Worm (Caenorhabditis elegans) whole organism, L3 larva: ENCODE results near the gene grl-25.

Experiments
- R02D3.7 ChIP-seq: fragments of 150-350 bp; optimal IDR thresholded peaks from 2 replicates; lab custom pipeline; 2014; ENCODE audit warnings: missing biosample characterization, missing genetic modification characterization
- ZK546.5 ChIP-seq: sonication (generic microtip); optimal IDR thresholded peaks from 2 replicates; lab custom pipeline; 2017; ENCODE audit warnings: missing biosample characterization, missing genetic modification characterization
- aly-2 ChIP-seq: fragments of 150-350 bp; optimal IDR thresholded peaks from 2 replicates; lab custom pipeline; 2014; ENCODE audit warnings: missing biosample characterization, missing genetic modification characterization
- ama-1 ChIP-seq: fragments of 150-350 bp; optimal IDR thresholded peaks from 2 replicates; lab custom pipeline; 2018
- ceh-28 ChIP-seq: fragments of 150-350 bp; optimal IDR thresholded peaks from 2 replicates; lab custom pipeline; 2014; ENCODE audit warnings: missing biosample characterization, missing genetic modification reagents, missing genetic modification characterization
- ceh-82 ChIP-seq: fragments of 150-350 bp; optimal IDR thresholded peaks from 2 replicates; lab custom pipeline; 2014; ENCODE audit warnings: missing biosample characterization, missing genetic modification characterization
- ceh-9 ChIP-seq: sonication (generic microtip); optimal IDR thresholded peaks from 2 replicates; lab custom pipeline; 2018; ENCODE audit warnings: missing biosample characterization, missing genetic modification characterization
- daf-12 ChIP-seq: fragments of 150-350 bp; optimal IDR thresholded peaks from 2 replicates; lab custom pipeline; 2014; ENCODE audit warnings: missing biosample characterization, missing genetic modification reagents, missing genetic modification characterization
- egl-27 ChIP-seq: sonication (generic microtip); optimal IDR thresholded peaks from 4 replicates; lab custom pipeline; 2017; ENCODE audit warnings: missing biosample characterization, missing genetic modification reagents, missing genetic modification characterization
- egl-5 ChIP-seq: fragments of 150-350 bp; optimal IDR thresholded peaks from 2 replicates; lab custom pipeline; 2017; ENCODE audit warnings: missing biosample characterization, missing genetic modification reagents, missing genetic modification characterization, inconsistent platforms
- elt-2 ChIP-seq: sonication (generic microtip); optimal IDR thresholded peaks from 2 replicates; lab custom pipeline; 2016; ENCODE audit warnings: missing genetic modification reagents, mild to moderate bottlenecking, missing genetic modification characterization, missing compliant biosample characterization
- eor-1 ChIP-seq, 2 experiments: fragments of 150-350 bp; optimal IDR thresholded peaks; 2 replicates each; lab custom pipeline; 2014 to 2018; ENCODE audit warnings: missing biosample characterization in 2 of 2, missing genetic modification characterization in 2 of 2
- fkh-10 ChIP-seq: sonication (generic microtip); optimal IDR thresholded peaks from 2 replicates; lab custom pipeline; 2017; ENCODE audit warnings: missing biosample characterization, missing genetic modification reagents, missing genetic modification characterization
- fkh-2 ChIP-seq: fragments of 150-350 bp; optimal IDR thresholded peaks from 2 replicates; lab custom pipeline; 2014; ENCODE audit warnings: missing biosample characterization, missing genetic modification reagents, missing genetic modification characterization
- fos-1 ChIP-seq: fragments of 150-350 bp; optimal IDR thresholded peaks from 2 replicates; lab custom pipeline; 2014; ENCODE audit warnings: missing biosample characterization, missing genetic modification characterization
- hmg-11 ChIP-seq: sonication (generic microtip); optimal IDR thresholded peaks from 2 replicates; lab custom pipeline; 2016; ENCODE audit warnings: missing genetic modification characterization, missing compliant biosample characterization
- jun-1 ChIP-seq: fragments of 150-350 bp; optimal IDR thresholded peaks from 2 replicates; lab custom pipeline; 2014; ENCODE audit warnings: missing biosample characterization, missing genetic modification reagents, missing genetic modification characterization
- lin-15B ChIP-seq: fragments of 150-350 bp; optimal IDR thresholded peaks from 2 replicates; lab custom pipeline; 2014; ENCODE audit warnings: missing biosample characterization, missing genetic modification characterization
- lin-39 ChIP-seq: fragments of 150-350 bp; optimal IDR thresholded peaks from 2 replicates; lab custom pipeline; 2018; ENCODE audit warnings: missing biosample characterization, missing genetic modification reagents, missing genetic modification characterization
- lsy-12 ChIP-seq: sonication (generic microtip); optimal IDR thresholded peaks from 2 replicates; lab custom pipeline; 2016; ENCODE audit warnings: mild to moderate bottlenecking, missing genetic modification characterization, missing compliant biosample characterization
- mdl-1 ChIP-seq: fragments of 150-350 bp; optimal IDR thresholded peaks from 2 replicates; lab custom pipeline; 2014; ENCODE audit warnings: missing biosample characterization, missing genetic modification characterization
- mml-1 ChIP-seq: fragments of 150-350 bp; sonication (generic microtip); optimal IDR thresholded peaks from 3 replicates; lab custom pipeline; 2014; ENCODE audit warnings: missing biosample characterization, missing genetic modification characterization
- nfya-1 ChIP-seq: sonication (generic microtip); optimal IDR thresholded peaks from 2 replicates; lab custom pipeline; 2017; ENCODE audit warnings: missing genetic modification characterization, mild to moderate bottlenecking, missing compliant biosample characterization, antibody characterized with exemption, moderate library complexity; ENCODE audit not compliant: insufficient read depth
- nhr-11 ChIP-seq: fragments of 150-350 bp; optimal IDR thresholded peaks from 2 replicates; lab custom pipeline; 2014; ENCODE audit warnings: missing biosample characterization, missing genetic modification characterization
- nhr-12 ChIP-seq: fragments of 150-350 bp; optimal IDR thresholded peaks from 2 replicates; lab custom pipeline; 2014; ENCODE audit warnings: missing biosample characterization, missing genetic modification characterization
- nhr-237 ChIP-seq: fragments of 150-350 bp; optimal IDR thresholded peaks from 2 replicates; lab custom pipeline; 2014; ENCODE audit warnings: missing biosample characterization, missing genetic modification characterization
- nhr-25 ChIP-seq: sonication (generic microtip); optimal IDR thresholded peaks from 2 replicates; lab custom pipeline; 2017; ENCODE audit warnings: missing biosample characterization, missing genetic modification characterization
- nhr-28 ChIP-seq: fragments of 150-350 bp; optimal IDR thresholded peaks from 2 replicates; lab custom pipeline; 2014; ENCODE audit warnings: missing biosample characterization, missing genetic modification characterization
- nhr-43 ChIP-seq: sonication (generic microtip); optimal IDR thresholded peaks from 2 replicates; lab custom pipeline; 2016; ENCODE audit warnings: mild to moderate bottlenecking, missing genetic modification characterization, missing compliant biosample characterization; ENCODE audit not compliant: poor library complexity, severe bottlenecking
- nhr-67 ChIP-seq: fragments of 150-350 bp; optimal IDR thresholded peaks from 2 replicates; lab custom pipeline; 2014; ENCODE audit warnings: missing biosample characterization, missing genetic modification characterization
- nhr-77 ChIP-seq: fragments of 150-350 bp; optimal IDR thresholded peaks from 2 replicates; lab custom pipeline; 2014; ENCODE audit warnings: missing biosample characterization, missing genetic modification characterization
- pqm-1 ChIP-seq: fragments of 150-350 bp; optimal IDR thresholded peaks from 2 replicates; lab custom pipeline; 2017; ENCODE audit warnings: missing biosample characterization, missing genetic modification characterization, inconsistent platforms
- sea-2 ChIP-seq: fragments of 150-350 bp; sonication (generic microtip); optimal IDR thresholded peaks from 4 replicates; lab custom pipeline; 2014; ENCODE audit warnings: missing biosample characterization, missing genetic modification reagents, missing genetic modification characterization
- skn-1 ChIP-seq: fragments of 150-350 bp; optimal IDR thresholded peaks from 2 replicates; lab custom pipeline; 2014; ENCODE audit warnings: missing biosample characterization, missing genetic modification characterization
- snpc-4 ChIP-seq: fragments of 150-350 bp; optimal IDR thresholded peaks from 2 replicates; lab custom pipeline; 2014; ENCODE audit warnings: missing biosample characterization, missing genetic modification characterization
- tbx-2 ChIP-seq: sonication (generic microtip); optimal IDR thresholded peaks from 2 replicates; lab custom pipeline; 2016; ENCODE audit warnings: mild to moderate bottlenecking, missing genetic modification characterization, missing compliant biosample characterization
- unc-39 ChIP-seq: sonication (generic microtip); optimal IDR thresholded peaks from 4 replicates; lab custom pipeline; 2017; ENCODE audit warnings: missing biosample characterization, missing genetic modification characterization
- unc-62 ChIP-seq: fragments of 150-350 bp; sonication (generic microtip); optimal IDR thresholded peaks from 4 replicates; lab custom pipeline; 2014; ENCODE audit warnings: missing biosample characterization, missing genetic modification reagents, missing genetic modification characterization
- zag-1 ChIP-seq: fragments of 150-350 bp; optimal IDR thresholded peaks from 2 replicates; lab custom pipeline; 2014; ENCODE audit warnings: missing biosample characterization, missing genetic modification characterization
- ztf-4 ChIP-seq: fragments of 150-350 bp; optimal IDR thresholded peaks from 2 replicates; lab custom pipeline; 2014; ENCODE audit warnings: missing biosample characterization, missing genetic modification characterization

The grl-25 gene

ce11 chrIII:8937571-8937970 lies 24.5 kb upstream of the grl-25 start:
- no peak for TF ChIP-seq ceh-9 (tag; lab: Kevin White, UChicago)
- no peak for TF ChIP-seq mml-1
- TF ChIP-seq ztf-4 (tag; lab: Kevin White, UChicago): no peak
- no peak for TF ChIP-seq ceh-28 (tag; lab: Kevin White, UChicago)
- TF ChIP-seq zag-1: no peak
- peak; percentile 78 for TF ChIP-seq skn-1 (tag; lab: Kevin White, UChicago)
- no peak for TF ChIP-seq eor-1 (tag; optimal IDR thresholded peaks at IDR 0.05; lab: Kevin White, UChicago)
- no peak for TF ChIP-seq fkh-10 (GFP tag; lab: Kevin White, UChicago)
- TF ChIP-seq nhr-12: no peak
- TF ChIP-seq snpc-4 (tag; lab: Kevin White, UChicago): peak; percentile 41
- TF ChIP-seq ceh-82: peak; percentile 9
- peak; percentile 82 for TF ChIP-seq lin-39
- TF ChIP-seq lsy-12 (tag; lab: Kevin White, UChicago): peak; percentile 65
- TF ChIP-seq nhr-77: no peak
- TF ChIP-seq fkh-2 (tag; lab: Kevin White, UChicago): no peak
- no peak for TF ChIP-seq ama-1 (lab: Kevin White, UChicago)
- TF ChIP-seq tbx-2: peak; percentile 67
- no peak for TF ChIP-seq unc-62 (GFP tag; lab: Kevin White, UChicago)
- TF ChIP-seq nhr-43 (tag; lab: Kevin White, UChicago): peak; percentile 72
- TF ChIP-seq hmg-11: peak; percentile 90
- peak; percentile 71 for TF ChIP-seq nfya-1 (tag; lab: Kevin White, UChicago)
- no peak for TF ChIP-seq jun-1
- peak; percentile 57 for TF ChIP-seq egl-5
- no peak for TF ChIP-seq sea-2 (GFP tag; lab: Kevin White, UChicago)
- no peak for TF ChIP-seq mdl-1 (tag; lab: Kevin White, UChicago)
- TF ChIP-seq ZK546.5 (tag; lab: Kevin White, UChicago): no peak
- TF ChIP-seq pqm-1 (tag; lab: Kevin White, UChicago): no peak
- TF ChIP-seq unc-39 (tag; lab: Kevin White, UChicago): no peak
- no peak for TF ChIP-seq nhr-28 (tag; lab: Kevin White, UChicago)
- TF ChIP-seq nhr-11 (tag; lab: Kevin White, UChicago): no peak
- TF ChIP-seq nhr-25 (tag; lab: Kevin White, UChicago): peak; percentile 26
- TF ChIP-seq daf-12 (tag; lab: Kevin White, UChicago): no peak
- peak; percentile 39 for TF ChIP-seq lin-15B (tag; lab: Kevin White, UChicago)
- no peak for TF ChIP-seq nhr-237 (tag; lab: Kevin White, UChicago)
- TF ChIP-seq nhr-67: no peak
- TF ChIP-seq egl-27 (tag; lab: Kevin White, UChicago): peak; percentile 20
- TF ChIP-seq R02D3.7 (tag; lab: Kevin White, UChicago): no peak
- TF ChIP-seq elt-2 (tag; lab: Kevin White, UChicago): peak; percentile 62

- no peak for TF ChIP-seq daf-12 (tag; lab: Kevin White, UChicago)
- TF ChIP-seq ztf-4 (tag; lab: Kevin White, UChicago): no peak
- no peak for TF ChIP-seq fos-1
- TF ChIP-seq aly-2 (tag; lab: Kevin White, UChicago): no peak
- TF ChIP-seq ceh-82: no peak
- TF ChIP-seq elt-2 (tag; lab: Kevin White, UChicago): no peak
- no peak for TF ChIP-seq tbx-2
- no peak for TF ChIP-seq zag-1
These were observed 17.7 kb upstream of the grl-25 start, which contains the start of gene dhrr-1 for ce11 chrIII:8944357-8944756. Gene dhrr-1, plus strand, starts transcription at chrIII:8944657.

ce11 chrIII:8946285-8946684 lies 15.8 kb upstream of the grl-25 start:
- TF ChIP-seq egl-27 (tag; lab: Kevin White, UChicago): no peak
- no peak for TF ChIP-seq fkh-2 (tag; lab: Kevin White, UChicago)
- no peak for TF ChIP-seq nhr-43 (tag; lab: Kevin White, UChicago)
- no peak for TF ChIP-seq nhr-11 (tag; lab: Kevin White, UChicago)
